Fruit fly (Drosophila melanogaster): Measurements from ENCODE around the gene CG14223.

The CG14223 gene

dm6 chrX:19613473-19613872 lies 50.3 kb downstream of the CG14223 start (continued):
- TF ChIP-seq CG18619 (GFP tag; optimal IDR thresholded peaks at IDR 0.05), result peak; percentile 34
- no peak for TF ChIP-seq z (GFP tag; IDR thresholded peaks at IDR 0.05)
- TF ChIP-seq Nf-YB (GFP tag; optimal IDR thresholded peaks at IDR 0.05), result peak; percentile 58
- no peak for TF ChIP-seq CG9609 (GFP tag; optimal IDR thresholded peaks at IDR 0.05)
- TF ChIP-seq CG4424 (GFP tag; optimal IDR thresholded peaks at IDR 0.05), result peak; percentile 21
- TF ChIP-seq sqz (GFP tag; optimal IDR thresholded peaks at IDR 0.05), result no peak
- TF ChIP-seq Spps (tag; optimal IDR thresholded peaks at IDR 0.05), result no peak
- TF ChIP-seq ro (GFP tag; IDR thresholded peaks at IDR 0.05), result no peak
- TF ChIP-seq shn (GFP tag; optimal IDR thresholded peaks at IDR 0.05), result no peak
- TF ChIP-seq tio (GFP tag; optimal IDR thresholded peaks at IDR 0.05), result no peak
- no peak for TF ChIP-seq mam (GFP tag; optimal IDR thresholded peaks at IDR 0.05)
- TF ChIP-seq E2f1 (GFP tag; IDR thresholded peaks at IDR 0.05), result no peak
- no peak for TF ChIP-seq slou (GFP tag; optimal IDR thresholded peaks at IDR 0.05)
- no peak for TF ChIP-seq esg (GFP tag; conservative IDR thresholded peaks at IDR 0.05)
- TF ChIP-seq eyg (GFP tag; optimal IDR thresholded peaks at IDR 0.05), result peak; percentile 41
- no peak for TF ChIP-seq CG5245 (GFP tag; optimal IDR thresholded peaks at IDR 0.05)
- peak; percentile 81 for TF ChIP-seq CrebB (tag; optimal IDR thresholded peaks at IDR 0.05)
- TF ChIP-seq Bdp1 (GFP tag; optimal IDR thresholded peaks at IDR 0.05), result no peak
- TF ChIP-seq CG12071 (GFP tag; optimal IDR thresholded peaks at IDR 0.05), result peak; percentile 82
- TF ChIP-seq CG1832 (GFP tag; optimal IDR thresholded peaks at IDR 0.05), result no peak
- peak; percentile 53 for TF ChIP-seq fd64A (GFP tag; optimal IDR thresholded peaks at IDR 0.05)
- TF ChIP-seq Ets65A (GFP tag), result no peak
- TF ChIP-seq maf-S (GFP tag; optimal IDR thresholded peaks at IDR 0.05), result no peak
- TF ChIP-seq Oli (tag; optimal IDR thresholded peaks at IDR 0.05), result no peak
- TF ChIP-seq CG17802 (tag; optimal IDR thresholded peaks at IDR 0.05), result no peak
- peak; percentile 20 for TF ChIP-seq CG12236 (GFP tag; optimal IDR thresholded peaks at IDR 0.05)
- peak; percentile 45 for TF ChIP-seq CG33213 (GFP tag; optimal IDR thresholded peaks at IDR 0.05)
- no peak for TF ChIP-seq CG15011 (GFP tag; optimal IDR thresholded peaks at IDR 0.05)
- TF ChIP-seq emc (GFP tag; optimal IDR thresholded peaks at IDR 0.05), result no peak
- no peak for TF ChIP-seq CG6272 (GFP tag; IDR thresholded peaks at IDR 0.05)
- TF ChIP-seq CG2889 (GFP tag; IDR thresholded peaks at IDR 0.05), result no peak
- no peak for TF ChIP-seq ERR (GFP tag; optimal IDR thresholded peaks at IDR 0.05)
- no peak for TF ChIP-seq CG1647 (GFP tag; optimal IDR thresholded peaks at IDR 0.05)
- no peak for TF ChIP-seq CG4730 (GFP tag; IDR thresholded peaks at IDR 0.05)
- peak; percentile 98 for TF ChIP-seq Ets97D (GFP tag; optimal IDR thresholded peaks at IDR 0.05)
- TF ChIP-seq CG8924 (tag; optimal IDR thresholded peaks at IDR 0.05), result peak; percentile 8
- TF ChIP-seq wdn (GFP tag; IDR thresholded peaks at IDR 0.05), result no peak
- TF ChIP-seq CG15696 (tag; optimal IDR thresholded peaks at IDR 0.05), result no peak
- no peak for TF ChIP-seq GATAe (GFP tag; conservative IDR thresholded peaks at IDR 0.05)
- peak; percentile 60 for TF ChIP-seq ATbp (GFP tag; optimal IDR thresholded peaks at IDR 0.05)
- TF ChIP-seq Doc2 (GFP tag; IDR thresholded peaks at IDR 0.05), result no peak
- no peak for TF ChIP-seq Kr (GFP tag; optimal IDR thresholded peaks at IDR 0.05)
- TF ChIP-seq CG10147 (GFP tag; optimal IDR thresholded peaks at IDR 0.05), result peak; percentile 58
- TF ChIP-seq Dref (GFP tag; IDR thresholded peaks at IDR 0.05), result peak; percentile 74
- peak; percentile 65; the same call in 1 of the 2 replicates for TF ChIP-seq vvl (GFP tag; IDR thresholded peaks at IDR 0.05)
- TF ChIP-seq CG13775 (GFP tag; optimal IDR thresholded peaks at IDR 0.05), result peak; percentile 64
- TF ChIP-seq CG1024 (GFP tag; IDR thresholded peaks at IDR 0.05), result peak; percentile 44; the same call in 1 of the 2 replicates
- TF ChIP-seq CG2129 (GFP tag; IDR thresholded peaks at IDR 0.05; ENCODE audit: partially characterized antibody), result no peak
- no peak for TF ChIP-seq CG43689 (GFP tag; IDR thresholded peaks at IDR 0.05)
- no peak for TF ChIP-seq CG11398 (GFP tag; optimal IDR thresholded peaks at IDR 0.05)
- TF ChIP-seq tgo (GFP tag; IDR thresholded peaks at IDR 0.05), result no peak
- peak; percentile 75 for TF ChIP-seq CG13287 (GFP tag; IDR thresholded peaks at IDR 0.05; ENCODE audit: partially characterized antibody)
- TF ChIP-seq Sox102F (GFP tag; optimal IDR thresholded peaks at IDR 0.05), result no peak

All from whole organism, embryonic.